Fruit fly (Drosophila melanogaster): ENCODE results near the gene Hex-t1.

DNA sequence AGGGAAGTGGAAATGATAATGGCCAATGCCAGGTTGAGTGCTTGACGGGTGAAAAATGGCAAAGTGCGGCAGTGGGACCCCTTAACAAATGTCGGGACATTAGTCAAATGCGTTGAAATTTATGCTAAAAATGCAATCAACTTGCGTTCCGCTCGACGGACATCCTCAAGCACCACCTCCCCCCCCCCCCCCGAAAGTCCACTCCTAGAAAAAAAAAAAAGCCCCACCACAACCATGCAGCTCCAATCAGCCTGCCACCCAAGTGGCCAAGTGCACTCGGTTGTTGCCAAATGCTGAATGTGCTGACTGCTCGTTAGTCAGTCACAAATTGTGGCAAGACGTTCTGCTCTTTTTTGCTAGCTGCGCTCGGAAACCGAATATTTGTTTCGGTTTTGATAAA is 29.8 kb downstream of the Hex-t1 start:
- TF ChIP-seq Clk (GFP tag; optimal IDR thresholded peaks at IDR 0.05) (no peak), CG5204 (GFP tag; optimal IDR thresholded peaks at IDR 0.05) (no peak), CG7101 (tag; optimal IDR thresholded peaks at IDR 0.05) (no peak), cnc (optimal IDR thresholded peaks at IDR 0.05) (no peak), tj (GFP tag; optimal IDR thresholded peaks at IDR 0.05) (no peak), CG1620 (GFP tag; optimal IDR thresholded peaks at IDR 0.05) (no peak), pad (GFP tag; optimal IDR thresholded peaks at IDR 0.05) (no peak), CG12768 (GFP tag; optimal IDR thresholded peaks at IDR 0.05) (no peak), toe (GFP tag; optimal IDR thresholded peaks at IDR 0.05) (no peak), kay (GFP tag; ENCODE audit: borderline replicate concordance) (no peak), Hr96 (GFP tag; optimal IDR thresholded peaks at IDR 0.05) (no peak), CG11617 (GFP tag; optimal IDR thresholded peaks at IDR 0.05) (no peak), Mnt (GFP tag; optimal IDR thresholded peaks at IDR 0.05) (no peak)
